Worm (Caenorhabditis elegans) whole organism, L4 larva: ENCODE data around the gene M01B2.13.

Experiments
- D1046.2 ChIP-seq: fragments of 200-800 bp; sonication (Bioruptor generic); IDR thresholded peaks from 2 replicates; pipeline ENCODE4 v1.3.6; 2022; ENCODE audit warnings: missing genetic modification characterization, missing compliant biosample characterization
- F10B5.3 ChIP-seq: sonication (generic microtip); optimal IDR thresholded peaks from 2 replicates; lab custom pipeline; 2016; ENCODE audit warnings: mild to moderate bottlenecking, missing genetic modification characterization, missing compliant biosample characterization
- F26F4.8 ChIP-seq: fragments of 200-800 bp; sonication (Bioruptor generic); conservative IDR thresholded peaks from 2 replicates; pipeline ENCODE4 v1.3.6; 2022; ENCODE audit warnings: missing genetic modification characterization, missing compliant biosample characterization
- F37D6.2 ChIP-seq: sonication (generic microtip); optimal IDR thresholded peaks from 2 replicates; lab custom pipeline; 2016; ENCODE audit warnings: mild to moderate bottlenecking, missing genetic modification characterization, missing compliant biosample characterization
- F49E8.2 ChIP-seq: sonication (generic microtip); optimal IDR thresholded peaks from 2 replicates; lab custom pipeline; 2016; ENCODE audit warnings: missing compliant biosample characterization, mild to moderate bottlenecking, missing genetic modification characterization, borderline replicate concordance
- R02D3.7 ChIP-seq: fragments of 150-350 bp; sonication (generic microtip); optimal IDR thresholded peaks from 3 replicates; lab custom pipeline; 2014; ENCODE audit warnings: missing biosample characterization, missing genetic modification characterization
- T26A8.4 ChIP-seq: fragments of 200-800 bp; sonication (Bioruptor generic); IDR thresholded peaks from 2 replicates; pipeline ENCODE4 v1.3.6; 2022; ENCODE audit warnings: missing genetic modification characterization, missing compliant biosample characterization
- Y48G9A.11 ChIP-seq: fragments of 200-800 bp; sonication (Bioruptor generic); IDR thresholded peaks from 2 replicates; pipeline ENCODE4 v1.3.6; 2022; ENCODE audit warnings: missing genetic modification reagents, missing genetic modification characterization, missing compliant biosample characterization
- ZK337.2 ChIP-seq: fragments of 200-800 bp; sonication (Bioruptor generic); IDR thresholded peaks from 2 replicates; pipeline ENCODE4 v1.3.6; 2022; ENCODE audit warnings: missing genetic modification reagents, missing genetic modification characterization, missing compliant biosample characterization
- ama-1 ChIP-seq: fragments of 150-350 bp; optimal IDR thresholded peaks from 2 replicates; lab custom pipeline; 2014; ENCODE audit warnings: inconsistent platforms, mixed read lengths
- ceh-28 ChIP-seq: fragments of 150-350 bp; optimal IDR thresholded peaks from 2 replicates; lab custom pipeline; 2014; ENCODE audit warnings: missing biosample characterization, missing genetic modification reagents, missing genetic modification characterization
- daf-12 ChIP-seq: fragments of 150-350 bp; optimal IDR thresholded peaks from 2 replicates; lab custom pipeline; 2014; ENCODE audit warnings: missing biosample characterization, missing genetic modification reagents, missing genetic modification characterization
- daf-16 ChIP-seq, 3 experiments: sonication (generic microtip); optimal IDR thresholded peaks; 2 replicates each; lab custom pipeline; 2016 to 2017; ENCODE audit warnings: missing genetic modification characterization in 3 of 3, missing genetic modification reagents in 3 of 3, mild to moderate bottlenecking in 2 of 3, missing compliant biosample characterization in 2 of 3, missing biosample characterization in 1 of 3, moderate library complexity in 1 of 3
- daf-19 ChIP-seq: fragments of 200-800 bp; sonication (Bioruptor generic); conservative IDR thresholded peaks from 2 replicates; pipeline ENCODE4 v1.3.6; 2022; ENCODE audit warnings: missing genetic modification characterization, missing compliant biosample characterization
- dmd-6 ChIP-seq: fragments of 200-800 bp; sonication (Bioruptor generic); IDR thresholded peaks from 2 replicates; pipeline ENCODE4 v1.3.6; 2022; ENCODE audit warnings: missing genetic modification reagents, missing genetic modification characterization, missing compliant biosample characterization
- dmd-8 ChIP-seq: fragments of 200-800 bp; sonication (Bioruptor generic); IDR thresholded peaks from 2 replicates; pipeline ENCODE4 v1.3.6; 2022; ENCODE audit warnings: missing genetic modification characterization, missing compliant biosample characterization
- duxl-1 ChIP-seq: sonication (generic microtip); optimal IDR thresholded peaks from 2 replicates; lab custom pipeline; 2016; ENCODE audit warnings: mild to moderate bottlenecking, missing genetic modification characterization, moderate library complexity, missing compliant biosample characterization; ENCODE audit not compliant: poor library complexity
- dve-1 ChIP-seq: sonication (generic microtip); optimal IDR thresholded peaks from 2 replicates; lab custom pipeline; 2017; ENCODE audit warnings: antibody characterized with exemption, mild to moderate bottlenecking, missing genetic modification characterization, missing compliant biosample characterization; ENCODE audit not compliant: insufficient read depth
- egl-43 ChIP-seq: fragments of 200-800 bp; sonication (Bioruptor generic); IDR thresholded peaks from 2 replicates; pipeline ENCODE4 v1.3.6; 2022; ENCODE audit warnings: missing genetic modification reagents, missing genetic modification characterization, missing compliant biosample characterization
- fkh-10 ChIP-seq: fragments of 150-350 bp; optimal IDR thresholded peaks from 2 replicates; lab custom pipeline; 2014; ENCODE audit warnings: missing biosample characterization, missing genetic modification reagents, missing genetic modification characterization
- jun-1 ChIP-seq: fragments of 150-350 bp; optimal IDR thresholded peaks from 2 replicates; lab custom pipeline; 2014; ENCODE audit warnings: missing biosample characterization, missing genetic modification reagents, missing genetic modification characterization
- lin-38 ChIP-seq: fragments of 200-800 bp; sonication (Bioruptor generic); IDR thresholded peaks from 2 replicates; pipeline ENCODE4 v1.3.6; 2022; ENCODE audit warnings: missing genetic modification reagents, missing genetic modification characterization, missing compliant biosample characterization
- lsy-2 ChIP-seq, 2 experiments: fragments of 150-350 bp in 1 of 2; sonication (generic microtip) in 1 of 2; optimal IDR thresholded peaks; 2 replicates each; lab custom pipeline; 2014 to 2017; ENCODE audit warnings: missing biosample characterization in 2 of 2, missing genetic modification characterization in 2 of 2
- madf-5 ChIP-seq, 2 experiments: fragments of 200-800 bp; sonication (Bioruptor generic); IDR thresholded peaks; 2 replicates each; pipeline ENCODE4 v1.3.6; 2022; ENCODE audit warnings: missing compliant biosample characterization in 2 of 2, missing genetic modification characterization in 2 of 2
- madf-9 ChIP-seq: fragments of 200-800 bp; sonication (Bioruptor generic); conservative IDR thresholded peaks from 2 replicates; pipeline ENCODE4 v1.3.6; 2022; ENCODE audit warnings: missing genetic modification reagents, missing genetic modification characterization, missing compliant biosample characterization
- mdl-1 ChIP-seq, 2 experiments: fragments of 150-350 bp in 1 of 2; sonication (generic microtip) in 1 of 2; optimal IDR thresholded peaks; 2 replicates each; lab custom pipeline; 2014 to 2017; ENCODE audit warnings: missing biosample characterization in 2 of 2, missing genetic modification characterization in 2 of 2
- mdt-29 ChIP-seq: fragments of 200-800 bp; sonication (Bioruptor generic); IDR thresholded peaks from 2 replicates; pipeline ENCODE4 v1.3.6; 2022; ENCODE audit warnings: missing genetic modification reagents, missing genetic modification characterization, missing compliant biosample characterization
- mxl-2 ChIP-seq: fragments of 200-800 bp; sonication (Bioruptor generic); conservative IDR thresholded peaks from 2 replicates; pipeline ENCODE4 v1.3.6; 2022; ENCODE audit warnings: missing genetic modification reagents, missing genetic modification characterization, missing compliant biosample characterization
- nhr-10 ChIP-seq: fragments of 150-350 bp; optimal IDR thresholded peaks from 2 replicates; lab custom pipeline; 2014; ENCODE audit warnings: missing biosample characterization, missing genetic modification characterization
- nhr-11 ChIP-seq: fragments of 150-350 bp; optimal IDR thresholded peaks from 2 replicates; lab custom pipeline; 2014; ENCODE audit warnings: missing biosample characterization, missing genetic modification characterization
- nhr-111 ChIP-seq: fragments of 200-800 bp; sonication (Bioruptor generic); optimal IDR thresholded peaks from 2 replicates; lab custom pipeline; 2018; ENCODE audit warnings: mild to moderate bottlenecking, missing genetic modification characterization, missing compliant biosample characterization
- nhr-28 ChIP-seq: fragments of 150-350 bp; optimal IDR thresholded peaks from 2 replicates; lab custom pipeline; 2014; ENCODE audit warnings: missing biosample characterization, missing genetic modification characterization
- nhr-41 ChIP-seq: fragments of 200-800 bp; sonication (Bioruptor generic); IDR thresholded peaks from 2 replicates; pipeline ENCODE4 v1.3.6; 2022; ENCODE audit warnings: missing genetic modification reagents, missing genetic modification characterization, missing compliant biosample characterization
- nhr-48 ChIP-seq: sonication (generic microtip); optimal IDR thresholded peaks from 2 replicates; lab custom pipeline; 2016; ENCODE audit warnings: mild to moderate bottlenecking, missing genetic modification characterization, missing compliant biosample characterization
- nhr-77 ChIP-seq: fragments of 150-350 bp; optimal IDR thresholded peaks from 2 replicates; lab custom pipeline; 2014; ENCODE audit warnings: missing biosample characterization, missing genetic modification characterization
- snpc-1.2 ChIP-seq: fragments of 200-800 bp; sonication (Bioruptor generic); IDR thresholded peaks from 2 replicates; pipeline ENCODE4 v1.3.6; 2022; ENCODE audit warnings: missing genetic modification reagents, missing genetic modification characterization, missing compliant biosample characterization
- snpc-4 ChIP-seq: fragments of 150-350 bp; optimal IDR thresholded peaks from 2 replicates; lab custom pipeline; 2014; ENCODE audit warnings: missing biosample characterization, missing genetic modification characterization
- spr-1 ChIP-seq: sonication (generic microtip); optimal IDR thresholded peaks from 2 replicates; lab custom pipeline; 2016; ENCODE audit warnings: mild to moderate bottlenecking, missing genetic modification characterization, missing compliant biosample characterization
- tag-97 ChIP-seq: fragments of 200-800 bp; sonication (Bioruptor generic); IDR thresholded peaks from 2 replicates; pipeline ENCODE4 v1.3.6; 2022; ENCODE audit warnings: missing genetic modification characterization, missing compliant biosample characterization
- unc-130 ChIP-seq: sonication (generic microtip); optimal IDR thresholded peaks from 2 replicates; lab custom pipeline; 2016; ENCODE audit warnings: missing genetic modification reagents, missing genetic modification characterization, missing compliant biosample characterization
- unc-62 ChIP-seq, 3 experiments: fragments of 150-350 bp in 1 of 3; sonication (generic microtip); optimal IDR thresholded peaks in 2 of 3; peaks in 1 of 3; 1 replicate in 1 of 3; 2 replicates in 2 of 3; lab custom pipeline; 2014 to 2017; ENCODE audit warnings: missing biosample characterization in 3 of 3, missing genetic modification characterization in 3 of 3, missing genetic modification reagents in 3 of 3, missing genotype in 1 of 3
- zfp-2 ChIP-seq: sonication (generic microtip); optimal IDR thresholded peaks from 2 replicates; lab custom pipeline; 2016; ENCODE audit warnings: mild to moderate bottlenecking, missing genetic modification characterization, missing compliant biosample characterization
- ztf-11 ChIP-seq: fragments of 150-350 bp; optimal IDR thresholded peaks from 2 replicates; lab custom pipeline; 2014; ENCODE audit warnings: missing biosample characterization, missing genetic modification characterization
- ztf-7 ChIP-seq: fragments of 150-350 bp; optimal IDR thresholded peaks from 2 replicates; lab custom pipeline; 2014; ENCODE audit warnings: missing biosample characterization, missing genetic modification characterization

Gene M01B2.13

ce11 chrV:15298597-15298996 is 32.9 kb upstream of the M01B2.13 start, which contains the start of gene cpr-3 (continued):
- TF ChIP-seq nhr-11 (no peak), F49E8.2 (tag; lab: Kevin White, UChicago) (no peak), jun-1 (tag; lab: Kevin White, UChicago) (no peak), Y48G9A.11 (GFP tag; lab: Robert Waterston, UW) (no peak), duxl-1 (no peak), T26A8.4 (GFP tag; lab: Robert Waterston, UW) (no peak), ztf-11 (tag; lab: Kevin White, UChicago) (no peak), nhr-111 (GFP tag; lab: Kevin White, UChicago) (no peak), F37D6.2 (tag; lab: Kevin White, UChicago) (no peak), daf-19 (no peak), F26F4.8 (no peak), daf-16 (GFP tag; optimal IDR thresholded peaks at IDR 0.05; lab: Kevin White, UChicago) (no peak), daf-16 (tag; optimal IDR thresholded peaks at IDR 0.05; lab: Kevin White, UChicago) (peak; percentile 85), tag-97 (no peak), madf-9 (GFP tag; lab: Robert Waterston, UW) (no peak), ama-1 (lab: Kevin White, UChicago) (no peak), daf-12 (tag; lab: Kevin White, UChicago) (no peak), snpc-4 (no peak), ztf-7 (tag; lab: Kevin White, UChicago) (peak; percentile 31), nhr-10 (tag; lab: Kevin White, UChicago) (no peak), nhr-77 (peak; percentile 83), F10B5.3 (tag; lab: Kevin White, UChicago) (no peak), egl-43 (GFP tag; lab: Robert Waterston, UW) (no peak), nhr-28 (tag; lab: Kevin White, UChicago) (peak; percentile 98), nhr-41 (GFP tag; lab: Robert Waterston, UW) (no peak), snpc-1.2 (GFP tag; lab: Robert Waterston, UW) (no peak), R02D3.7 (tag; lab: Kevin White, UChicago) (no peak), D1046.2 (no peak), lin-38 (GFP tag; lab: Robert Waterston, UW) (no peak), mxl-2 (GFP tag; lab: Robert Waterston, UW) (no peak), dmd-8 (GFP tag; lab: Robert Waterston, UW) (no peak), spr-1 (tag; lab: Kevin White, UChicago) (no peak), zfp-2 (tag; lab: Kevin White, UChicago) (no peak), madf-5 (GFP tag; IDR thresholded peaks at IDR 0.05; lab: Robert Waterston, UW) (no peak), dve-1 (tag; lab: Kevin White, UChicago) (peak; percentile 73), fkh-10 (GFP tag; lab: Kevin White, UChicago) (no peak), lsy-2 (tag; optimal IDR thresholded peaks at IDR 0.05; lab: Kevin White, UChicago) (no peak), nhr-48 (peak; percentile 27), mdl-1 (tag; optimal IDR thresholded peaks at IDR 0.05; lab: Kevin White, UChicago) (peak in 1 of 2 experiments; percentile 30), unc-130 (GFP tag; lab: Kevin White, UChicago) (no peak), unc-62 (GFP tag; optimal IDR thresholded peaks at IDR 0.05 in 1 of 2; lab: Kevin White, UChicago) (no peak), unc-62 (tag; optimal IDR thresholded peaks at IDR 0.05; lab: Kevin White, UChicago) (no peak), ZK337.2 (no peak), mdt-29 (GFP tag; lab: Robert Waterston, UW) (no peak), dmd-6 (GFP tag; lab: Robert Waterston, UW) (peak; percentile 95), ceh-28 (tag; lab: Kevin White, UChicago) (no peak)
